Worm (Caenorhabditis elegans): Measurements from ENCODE around the gene trpp-6.

ce11 chrV:10042254-10042653, 50.6 kb downstream of the trpp-6 start:
- TF ChIP-seq flt-1 (GFP tag; IDR thresholded peaks at IDR 0.05) (0 out of 2 replicates have a peak, but pooled peaks have one; percentile 34), ztf-23 (GFP tag; IDR thresholded peaks at IDR 0.05) (no peak), cog-1 (tag; optimal IDR thresholded peaks at IDR 0.05) (peak; percentile 63), tab-1 (GFP tag; IDR thresholded peaks at IDR 0.05) (no peak), ztf-29 (GFP tag; IDR thresholded peaks at IDR 0.05) (no peak), klf-2 (GFP tag; conservative IDR thresholded peaks at IDR 0.05) (no peak)

All from whole organism, midembryonic.